Fruit fly (Drosophila melanogaster) whole organism, pupa: Measurements from ENCODE around the gene Ibf1.

ENCODE experiments used
- CG13204 ChIP-seq: fragments of 200-800 bp; sonication (Bioruptor generic); optimal IDR thresholded peaks from 2 replicates; lab custom pipeline; 2018; ENCODE audit warnings: missing biosample characterization, mild to moderate bottlenecking, missing genetic modification characterization, moderate library complexity
- CG15710 ChIP-seq: fragments of 200-800 bp; sonication (Bioruptor generic); optimal IDR thresholded peaks from 2 replicates; lab custom pipeline; 2018; ENCODE audit warnings: missing biosample characterization, mild to moderate bottlenecking, missing genetic modification characterization, moderate library complexity
- CG32121 ChIP-seq: fragments of 200-800 bp; sonication (Bioruptor generic); IDR thresholded peaks from 2 replicates; pipeline ENCODE4 v1.3.6; 2022; ENCODE audit warnings: missing biosample characterization, missing genetic modification characterization
- CG34367 ChIP-seq: fragments of 200-800 bp; sonication (Bioruptor generic); optimal IDR thresholded peaks from 2 replicates; lab custom pipeline; 2018; ENCODE audit warnings: missing biosample characterization, mild to moderate bottlenecking, missing genetic modification characterization
- CG8159 ChIP-seq: fragments of 200-800 bp; sonication (Bioruptor generic); optimal IDR thresholded peaks from 3 replicates; lab custom pipeline; 2018; ENCODE audit warnings: missing biosample characterization, mild to moderate bottlenecking, missing genetic modification characterization, moderate library complexity
- CG8301 ChIP-seq: fragments of 200-800 bp; sonication (Bioruptor generic); optimal IDR thresholded peaks from 2 replicates; lab custom pipeline; 2018; ENCODE audit warnings: missing biosample characterization, mild to moderate bottlenecking, missing genetic modification characterization
- CG9948 ChIP-seq: fragments of 200-800 bp; sonication (Bioruptor generic); optimal IDR thresholded peaks from 2 replicates; lab custom pipeline; 2018; ENCODE audit warnings: missing biosample characterization, mild to moderate bottlenecking, missing genetic modification characterization, moderate library complexity
- EcR ChIP-seq: fragments of 200-800 bp; sonication (Bioruptor generic); optimal IDR thresholded peaks from 3 replicates; lab custom pipeline; 2019; ENCODE audit warnings: missing biosample characterization, missing genetic modification characterization, mild to moderate bottlenecking, moderate library complexity, missing genetic modification reagents
- Ets98B ChIP-seq: fragments of 200-800 bp; sonication (Bioruptor generic); IDR thresholded peaks from 2 replicates; pipeline ENCODE4 v1.3.6; 2022; ENCODE audit warnings: missing biosample characterization, missing genetic modification characterization
- Pif1A ChIP-seq: fragments of 200-800 bp; sonication (Bioruptor generic); optimal IDR thresholded peaks from 3 replicates; lab custom pipeline; 2016; ENCODE audit warnings: missing biosample characterization, missing genetic modification characterization
- Pif1B ChIP-seq: fragments of 200-800 bp; sonication (Bioruptor generic); optimal IDR thresholded peaks from 3 replicates; lab custom pipeline; 2016; ENCODE audit warnings: missing biosample characterization, missing genetic modification characterization
- gl ChIP-seq: fragments of 200-800 bp; sonication (Bioruptor generic); optimal IDR thresholded peaks from 2 replicates; lab custom pipeline; 2018; ENCODE audit warnings: missing biosample characterization, mild to moderate bottlenecking, missing genetic modification characterization
- rn ChIP-seq: fragments of 200-800 bp; sonication (Bioruptor generic); IDR thresholded peaks from 2 replicates; pipeline ENCODE4 v1.3.6; 2022; ENCODE audit warnings: missing biosample characterization, missing genetic modification characterization

- no peak for TF ChIP-seq CG8159
- no peak for TF ChIP-seq Pif1B (GFP tag; lab: Kevin White, UChicago)
- no peak for TF ChIP-seq EcR (GFP tag; lab: Kevin White, UChicago)
- TF ChIP-seq CG13204, result no peak
- no peak for TF ChIP-seq CG15710 (tag; lab: Kevin White, UChicago)
- TF ChIP-seq CG32121, result no peak
- no peak for TF ChIP-seq Pif1A (GFP tag; lab: Kevin White, UChicago)
- no peak for TF ChIP-seq CG34367 (tag; lab: Kevin White, UChicago)
- TF ChIP-seq gl (tag; lab: Kevin White, UChicago), result no peak
- no peak for TF ChIP-seq rn (GFP tag; lab: Robert Waterston, UW)
- no peak for TF ChIP-seq CG8301 (tag; lab: Kevin White, UChicago)
- no peak for TF ChIP-seq Ets98B (GFP tag; lab: Robert Waterston, UW)
- TF ChIP-seq CG9948 (tag; lab: Kevin White, UChicago), result no peak
Observed at dm6 chr3R:9214235-9214634, 44.5 kb upstream of the Ibf1 start.
